Fruit fly (Drosophila melanogaster) whole organism, embryonic: ENCODE results near the gene CG43063.

Experiments
- Atf3 ChIP-seq: fragments of 200-800 bp; sonication (Bioruptor generic); optimal IDR thresholded peaks from 3 replicates; lab custom pipeline; 2016; ENCODE audit warnings: missing biosample characterization, missing genetic modification characterization
- CG10462 ChIP-seq: fragments of 200-800 bp; sonication (Bioruptor generic); optimal IDR thresholded peaks from 2 replicates; lab custom pipeline; 2016; ENCODE audit warnings: missing biosample characterization, missing genetic modification characterization
- CG10979 ChIP-seq: fragments of 200-800 bp; sonication (Bioruptor generic); optimal IDR thresholded peaks from 2 replicates; lab custom pipeline; 2018; ENCODE audit warnings: missing biosample characterization, mild to moderate bottlenecking, missing genetic modification characterization, moderate library complexity
- CG11504 ChIP-seq: fragments of 200-800 bp; sonication (Bioruptor generic); optimal IDR thresholded peaks from 3 replicates; lab custom pipeline; 2019; ENCODE audit warnings: missing biosample characterization, mild to moderate bottlenecking, missing genetic modification characterization, moderate library complexity
- CG12236 ChIP-seq: fragments of 200-800 bp; sonication (Bioruptor generic); optimal IDR thresholded peaks from 2 replicates; lab custom pipeline; 2016; ENCODE audit warnings: missing biosample characterization, missing genetic modification characterization
- CG13894 ChIP-seq: fragments of 200-800 bp; sonication (Bioruptor generic); optimal IDR thresholded peaks from 3 replicates; lab custom pipeline; 2018; ENCODE audit warnings: missing biosample characterization, mild to moderate bottlenecking, missing genetic modification characterization, moderate library complexity
- CG14050 ChIP-seq: fragments of 200-800 bp; sonication (Bioruptor generic); IDR thresholded peaks from 3 replicates; pipeline ENCODE4 v1.3.6; 2022; ENCODE audit warnings: missing biosample characterization, missing genetic modification characterization
- CG16863 ChIP-seq: fragments of 200-800 bp; sonication (Bioruptor generic); optimal IDR thresholded peaks from 3 replicates; lab custom pipeline; 2016; ENCODE audit warnings: missing biosample characterization, missing genetic modification characterization
- CG17385 ChIP-seq: fragments of 200-800 bp; sonication (Bioruptor generic); optimal IDR thresholded peaks from 3 replicates; lab custom pipeline; 2018; ENCODE audit warnings: missing biosample characterization, mild to moderate bottlenecking, missing genetic modification characterization
- CG17802 ChIP-seq: fragments of 200-800 bp; sonication (Bioruptor generic); optimal IDR thresholded peaks from 2 replicates; lab custom pipeline; 2018; ENCODE audit warnings: missing biosample characterization, mild to moderate bottlenecking, missing genetic modification characterization, moderate library complexity
- CG31441 ChIP-seq: fragments of 200-800 bp; sonication (Bioruptor generic); IDR thresholded peaks from 2 replicates; pipeline ENCODE4 v1.3.6; 2022; ENCODE audit warnings: missing biosample characterization, missing genetic modification characterization
- CG34422 ChIP-seq: fragments of 200-800 bp; sonication (Bioruptor generic); IDR thresholded peaks from 3 replicates; pipeline ENCODE4 v1.3.6; 2022; ENCODE audit warnings: missing biosample characterization, missing genetic modification characterization
- CG3838 ChIP-seq: fragments of 200-800 bp; sonication (Bioruptor generic); optimal IDR thresholded peaks from 3 replicates; lab custom pipeline; 2016; ENCODE audit warnings: missing biosample characterization, missing genetic modification characterization
- CG3995 ChIP-seq: fragments of 200-800 bp; sonication (Bioruptor generic); optimal IDR thresholded peaks from 3 replicates; lab custom pipeline; 2016; ENCODE audit warnings: missing biosample characterization, missing genetic modification characterization
- CG42726 ChIP-seq: fragments of 200-800 bp; sonication (Bioruptor generic); IDR thresholded peaks from 2 replicates; pipeline ENCODE4 v1.3.6; 2022; ENCODE audit warnings: missing biosample characterization, missing genetic modification characterization; ENCODE audit not compliant: partially characterized antibody
- CG4328 ChIP-seq: fragments of 200-800 bp; sonication (Bioruptor generic); optimal IDR thresholded peaks from 3 replicates; lab custom pipeline; 2017; ENCODE audit warnings: missing biosample characterization, missing genetic modification reagents, missing genetic modification characterization
- CG5180 ChIP-seq: fragments of 200-800 bp; sonication (Bioruptor generic); optimal IDR thresholded peaks from 3 replicates; lab custom pipeline; 2017; ENCODE audit warnings: missing biosample characterization, missing genetic modification characterization, mild to moderate bottlenecking, moderate library complexity, missing genetic modification reagents
- CG7357 ChIP-seq: fragments of 200-800 bp; sonication (Bioruptor generic); IDR thresholded peaks from 3 replicates; pipeline ENCODE4 v1.3.6; 2022; ENCODE audit warnings: missing biosample characterization, missing genetic modification characterization
- CG9797 ChIP-seq: fragments of 200-800 bp; sonication (Bioruptor generic); optimal IDR thresholded peaks from 3 replicates; lab custom pipeline; 2018; ENCODE audit warnings: missing biosample characterization, mild to moderate bottlenecking, missing genetic modification characterization
- CG9932 ChIP-seq: fragments of 200-800 bp; sonication (Bioruptor generic); IDR thresholded peaks from 2 replicates; pipeline ENCODE4 v1.3.6; 2022; ENCODE audit warnings: missing biosample characterization, missing genetic modification characterization
- CHES-1-like ChIP-seq: fragments of 200-800 bp; sonication (Bioruptor generic); optimal IDR thresholded peaks from 2 replicates; lab custom pipeline; 2016; ENCODE audit warnings: missing biosample characterization, missing genetic modification characterization
- CkIIα-i1 ChIP-seq: fragments of 200-800 bp; sonication (Bioruptor generic); IDR thresholded peaks from 2 replicates; pipeline ENCODE4 v1.3.6; 2022; ENCODE audit warnings: missing biosample characterization, missing genetic modification characterization
- Dbx ChIP-seq: fragments of 200-800 bp; sonication (Bioruptor generic); IDR thresholded peaks from 3 replicates; pipeline ENCODE4 v1.3.6; 2022; ENCODE audit warnings: missing biosample characterization, missing genetic modification characterization
- Hey ChIP-seq: fragments of 200-800 bp; sonication (Bioruptor generic); optimal IDR thresholded peaks from 3 replicates; lab custom pipeline; 2018; ENCODE audit warnings: missing biosample characterization, mild to moderate bottlenecking, missing genetic modification characterization
- Ravus ChIP-seq: fragments of 200-800 bp; sonication (Bioruptor generic); IDR thresholded peaks from 2 replicates; pipeline ENCODE4 v1.3.6; 2022; ENCODE audit warnings: missing biosample characterization, missing genetic modification characterization
- Sin3A ChIP-seq: fragments of >200 bp; optimal IDR thresholded peaks from 2 replicates; lab custom pipeline; 2018
- Taf1 ChIP-seq: fragments of 200-800 bp; sonication (Bioruptor generic); IDR thresholded peaks from 2 replicates; pipeline ENCODE4 v1.3.6; 2022; ENCODE audit warnings: missing biosample characterization, missing genetic modification characterization
- Trl ChIP-seq, 3 experiments: fragments of >200 bp in 2 of 3; fragments of 200-800 bp in 1 of 3; sonication (Bioruptor generic) in 1 of 3; optimal IDR thresholded peaks; 2 replicates in 1 of 3; 3 replicates in 2 of 3; lab custom pipeline; 2016 to 2017; ENCODE audit warnings: missing biosample characterization in 1 of 3, missing genetic modification characterization in 1 of 3
- Usf ChIP-seq: fragments of 200-800 bp; sonication (Bioruptor generic); optimal IDR thresholded peaks from 2 replicates; lab custom pipeline; 2017; ENCODE audit warnings: missing genotype, missing biosample characterization, missing genetic modification characterization
- bowl ChIP-seq: fragments of 200-800 bp; sonication (Bioruptor generic); IDR thresholded peaks from 2 replicates; pipeline ENCODE4 v1.3.6; 2022; ENCODE audit warnings: missing biosample characterization, missing genetic modification characterization
- btn ChIP-seq: fragments of 200-800 bp; sonication (Bioruptor generic); optimal IDR thresholded peaks from 2 replicates; lab custom pipeline; 2016; ENCODE audit warnings: missing biosample characterization, missing genetic modification characterization
- corto ChIP-seq: fragments of 200-800 bp; sonication (Bioruptor generic); optimal IDR thresholded peaks from 2 replicates; lab custom pipeline; 2016; ENCODE audit warnings: missing biosample characterization, mild to moderate bottlenecking, missing genetic modification characterization, moderate library complexity
- cwo ChIP-seq: fragments of 200-800 bp; sonication (Bioruptor generic); optimal IDR thresholded peaks from 3 replicates; lab custom pipeline; 2017; ENCODE audit warnings: missing biosample characterization, missing genetic modification characterization, mild to moderate bottlenecking, moderate library complexity, missing genetic modification reagents
- dm ChIP-seq: fragments of 200-800 bp; sonication (Bioruptor generic); optimal IDR thresholded peaks from 3 replicates; lab custom pipeline; 2016; ENCODE audit warnings: missing biosample characterization, missing genetic modification characterization
- en ChIP-seq: fragments of 200-800 bp; sonication (Bioruptor generic); optimal IDR thresholded peaks from 2 replicates; lab custom pipeline; 2016; ENCODE audit warnings: missing biosample characterization, missing genetic modification characterization
- eve ChIP-seq, 2 experiments: fragments of >200 bp; optimal IDR thresholded peaks; 2 replicates each; lab custom pipeline; 2017; ENCODE audit warnings: missing biosample characterization in 2 of 2, missing genetic modification characterization in 2 of 2
- fu2 ChIP-seq: fragments of 200-800 bp; sonication (Bioruptor generic); optimal IDR thresholded peaks from 2 replicates; lab custom pipeline; 2016; ENCODE audit warnings: missing biosample characterization, missing genetic modification characterization
- gfzf ChIP-seq: fragments of 200-800 bp; sonication (Bioruptor generic); optimal IDR thresholded peaks from 2 replicates; lab custom pipeline; 2016; ENCODE audit warnings: missing biosample characterization, mild to moderate bottlenecking, missing genetic modification characterization, moderate library complexity
- gt ChIP-seq: fragments of 200-800 bp; sonication (Bioruptor generic); IDR thresholded peaks from 2 replicates; pipeline ENCODE4 v1.3.6; 2022; ENCODE audit warnings: missing biosample characterization, missing genetic modification characterization
- jing ChIP-seq: fragments of 200-800 bp; sonication (Bioruptor generic); optimal IDR thresholded peaks from 2 replicates; lab custom pipeline; 2018; ENCODE audit warnings: missing biosample characterization, mild to moderate bottlenecking, missing genetic modification characterization
- lbe ChIP-seq: fragments of 200-800 bp; sonication (Bioruptor generic); optimal IDR thresholded peaks from 2 replicates; lab custom pipeline; 2016; ENCODE audit warnings: missing biosample characterization, mild to moderate bottlenecking, missing genetic modification characterization
- mld ChIP-seq: fragments of 200-800 bp; sonication (Bioruptor generic); IDR thresholded peaks from 3 replicates; pipeline ENCODE4 v1.3.6; 2022; ENCODE audit warnings: missing biosample characterization, missing genetic modification characterization; ENCODE audit not compliant: partially characterized antibody
- nmo ChIP-seq: fragments of 200-800 bp; sonication (Bioruptor generic); optimal IDR thresholded peaks from 2 replicates; lab custom pipeline; 2018; ENCODE audit warnings: missing biosample characterization, mild to moderate bottlenecking, missing genetic modification characterization, moderate library complexity
- rib ChIP-seq: fragments of 200-800 bp; sonication (Bioruptor generic); IDR thresholded peaks from 2 replicates; pipeline ENCODE4 v1.3.6; 2022; ENCODE audit warnings: missing biosample characterization, missing genetic modification characterization
- sens ChIP-seq: fragments of 200-800 bp; sonication (Bioruptor generic); peaks from one replicate; lab custom pipeline; 2016; ENCODE audit warnings: missing biosample characterization, missing genetic modification characterization
- ssp ChIP-seq: fragments of 200-800 bp; sonication (Bioruptor generic); IDR thresholded peaks from 2 replicates; pipeline ENCODE4 v1.3.6; 2022; ENCODE audit warnings: missing biosample characterization, missing genetic modification characterization
- sug ChIP-seq: fragments of 200-800 bp; optimal IDR thresholded peaks from 2 replicates; lab custom pipeline; 2019; ENCODE audit warnings: missing biosample characterization, mild to moderate bottlenecking, missing genetic modification characterization, moderate library complexity
- tgo ChIP-seq: fragments of 200-800 bp; sonication (Bioruptor generic); IDR thresholded peaks from 3 replicates; pipeline ENCODE4 v1.3.6; 2022; ENCODE audit warnings: missing biosample characterization, missing genetic modification characterization
- unc-4 ChIP-seq: fragments of 200-800 bp; sonication (Bioruptor generic); IDR thresholded peaks from 2 replicates; pipeline ENCODE4 v1.3.6; 2022; ENCODE audit warnings: missing biosample characterization, missing genetic modification characterization; ENCODE audit not compliant: partially characterized antibody
- vvl ChIP-seq: fragments of 200-800 bp; sonication (Bioruptor generic); IDR thresholded peaks from 2 replicates; pipeline ENCODE4 v1.3.6; 2022; ENCODE audit warnings: missing biosample characterization, missing genetic modification characterization

Gene CG43063

dm6 chr3R:13063746-13064592, 22.1 kb upstream of the CG43063 start (continued):
- TF ChIP-seq unc-4 (no peak), CkIIα-i1 (GFP tag; lab: Robert Waterston, UW) (no peak), Ravus (no peak), vvl (GFP tag; lab: Robert Waterston, UW) (0 out of 2 replicates have a peak, but pooled peaks have one; percentile 15), ssp (no peak), CHES-1-like (GFP tag; lab: Kevin White, UChicago) (no peak), CG31441 (GFP tag; lab: Robert Waterston, UW) (no peak), CG3838 (GFP tag; lab: Kevin White, UChicago) (no peak), Sin3A (no peak), CG14050 (GFP tag; lab: Robert Waterston, UW) (no peak), CG16863 (GFP tag; lab: Kevin White, UChicago) (peak; percentile 26), Usf (no peak), dm (no peak), cwo (GFP tag; lab: Kevin White, UChicago) (no peak), btn (GFP tag; lab: Kevin White, UChicago) (no peak), Dbx (no peak), CG17385 (GFP tag; lab: Kevin White, UChicago) (peak; percentile 95), gfzf (GFP tag; lab: Kevin White, UChicago) (no peak), en (GFP tag; lab: Kevin White, UChicago) (no peak), tgo (GFP tag; lab: Robert Waterston, UW) (peak; percentile 32; the same call in 1 of the 3 replicates), lbe (GFP tag; lab: Kevin White, UChicago) (no peak), CG3995 (GFP tag; lab: Kevin White, UChicago) (no peak), CG7357 (GFP tag; lab: Robert Waterston, UW) (no peak), corto (GFP tag; lab: Kevin White, UChicago) (no peak), gt (GFP tag; lab: Robert Waterston, UW) (no peak), Taf1 (GFP tag; lab: Robert Waterston, UW) (no peak), jing (GFP tag; lab: Kevin White, UChicago) (peak; percentile 19), Hey (tag; lab: Kevin White, UChicago) (peak; percentile 7), CG4328 (GFP tag; lab: Kevin White, UChicago) (peak; percentile 6), CG10462 (no peak), rib (GFP tag; lab: Robert Waterston, UW) (no peak), CG42726 (peak; percentile 53; the same call in 1 of the 2 replicates), bowl (GFP tag; lab: Robert Waterston, UW) (no peak), CG11504 (tag; lab: Kevin White, UChicago) (no peak), CG12236 (GFP tag; lab: Kevin White, UChicago) (no peak), CG10979 (tag; lab: Kevin White, UChicago) (peak; percentile 26), Atf3 (GFP tag; lab: Kevin White, UChicago) (no peak), CG5180 (no peak), fu2 (no peak), mld (no peak), CG17802 (no peak), nmo (GFP tag; lab: Kevin White, UChicago) (peak; percentile 46), CG13894 (no peak), eve (GFP tag; optimal IDR thresholded peaks at IDR 0.05; lab: Kevin White, UChicago) (no peak), CG34422 (GFP tag; lab: Robert Waterston, UW) (no peak), Trl (optimal IDR thresholded peaks at IDR 0.05; lab: Kevin White, UChicago) (peak; percentile 35 to 63), Trl (GFP tag; optimal IDR thresholded peaks at IDR 0.05; lab: Kevin White, UChicago) (no peak), CG9932 (no peak), sens (GFP tag; lab: Kevin White, UChicago) (peak; percentile 70), CG9797 (GFP tag; lab: Kevin White, UChicago) (no peak), sug (tag; lab: Kevin White, UChicago) (no peak)
